Worm (Caenorhabditis elegans) whole organism, L3 larva: ENCODE measurements around the gene F18E9.3.

Experiments used
- nhr-76 ChIP-seq: fragments of 150-350 bp; sonication (generic microtip); optimal IDR thresholded peaks from 5 replicates; lab custom pipeline; 2014; ENCODE audit warnings: missing biosample characterization, missing genetic modification characterization
- unc-62 ChIP-seq: fragments of 150-350 bp; sonication (generic microtip); optimal IDR thresholded peaks from 4 replicates; lab custom pipeline; 2014; ENCODE audit warnings: missing biosample characterization, missing genetic modification reagents, missing genetic modification characterization

ce11 chrX:8608756-8609155 lies 22.8 kb downstream of the F18E9.3 start:
- TF ChIP-seq nhr-76 (tag; lab: Kevin White, UChicago) (no peak), unc-62 (GFP tag; lab: Kevin White, UChicago) (no peak)
